Worm (Caenorhabditis elegans): ENCODE data around the gene F53F4.15.

F53F4.15 gene

DNA sequence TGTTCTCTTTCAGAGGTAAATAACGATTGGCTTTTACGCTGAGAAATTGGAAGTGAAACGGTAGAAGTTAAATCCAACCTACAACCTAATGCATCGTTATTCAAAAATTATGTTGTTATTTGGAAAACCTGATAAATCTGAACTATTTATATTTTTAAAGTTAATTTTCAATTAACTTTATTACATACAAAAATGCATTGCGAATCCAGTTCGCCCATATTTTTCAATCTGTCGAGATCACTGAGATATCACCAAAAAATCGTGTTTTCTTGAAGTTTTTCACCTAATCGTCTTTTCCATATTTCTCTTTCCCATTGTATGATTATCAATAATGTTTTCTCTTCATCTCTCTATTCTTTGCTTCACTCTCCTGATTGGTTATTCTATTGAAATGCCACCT is at the start of gene F53F4.15:
TSS of gene F53F4.15 (plus strand) at position 301 of the 400 bp plus-strand sequence.
- no peak for TF ChIP-seq nhr-76 (tag; optimal IDR thresholded peaks at IDR 0.05)
- TF ChIP-seq sptf-1 (tag; optimal IDR thresholded peaks at IDR 0.05) = no peak
- TF ChIP-seq mdl-1 (tag; optimal IDR thresholded peaks at IDR 0.05) = no peak
- no peak for TF ChIP-seq unc-30 (tag; optimal IDR thresholded peaks at IDR 0.05)
- no peak for TF ChIP-seq nhr-28 (tag; optimal IDR thresholded peaks at IDR 0.05)
- TF ChIP-seq alr-1 (tag; optimal IDR thresholded peaks at IDR 0.05; ENCODE audit: borderline replicate concordance) = no peak
- TF ChIP-seq sox-4 (tag; optimal IDR thresholded peaks at IDR 0.05) = no peak
- no peak for TF ChIP-seq sup-37 (GFP tag; optimal IDR thresholded peaks at IDR 0.05)
- TF ChIP-seq ceh-90 (tag; optimal IDR thresholded peaks at IDR 0.05) = no peak
- no peak for TF ChIP-seq hpl-2 (GFP tag; optimal IDR thresholded peaks at IDR 0.05)
- no peak for TF ChIP-seq nhr-237 (tag; optimal IDR thresholded peaks at IDR 0.05)
- no peak for TF ChIP-seq C04F5.9 (tag; optimal IDR thresholded peaks at IDR 0.05)
- TF ChIP-seq lin-13 (GFP tag; optimal IDR thresholded peaks at IDR 0.05) = no peak
- TF ChIP-seq dsc-1 (tag; optimal IDR thresholded peaks at IDR 0.05) = no peak
- no peak for TF ChIP-seq pqm-1 (tag; optimal IDR thresholded peaks at IDR 0.05)

DNA sequence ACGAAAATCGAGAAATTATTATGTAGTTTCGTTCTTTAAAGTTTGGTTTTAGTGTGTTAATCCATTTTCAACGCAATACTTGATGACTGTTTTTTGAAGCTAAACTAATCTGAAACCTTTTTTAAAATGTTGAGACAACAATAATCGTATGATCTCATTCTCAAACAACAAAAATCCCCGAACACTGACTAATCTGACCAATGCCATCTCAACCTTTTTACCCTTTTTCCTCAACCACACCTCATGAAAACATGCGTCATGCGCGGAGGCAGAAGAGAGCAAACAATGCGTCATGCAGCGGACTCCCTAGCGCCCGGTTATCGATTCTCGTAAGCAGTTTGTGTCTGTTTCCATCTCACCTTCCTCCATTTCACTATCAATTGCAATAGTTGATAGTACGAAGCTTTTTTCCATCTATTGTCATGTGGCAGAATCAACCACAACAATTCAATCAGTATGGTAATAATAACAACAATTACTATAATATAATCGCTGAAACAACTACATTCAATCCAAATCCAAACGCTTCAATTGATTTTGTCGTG is 49.0 kb upstream of the F53F4.15 start, which contains the start of gene C50B8.4:
TSS of gene C50B8.4 (plus strand) at position 299 of the 545 bp plus-strand sequence.
- TF ChIP-seq elt-2 (tag; optimal IDR thresholded peaks at IDR 0.05) = peak; percentile 45
- TF ChIP-seq efl-1 (optimal IDR thresholded peaks at IDR 0.05) = no peak
- no peak for TF ChIP-seq efl-1 (GFP tag; optimal IDR thresholded peaks at IDR 0.05 in 1 of 2)
- peak in 1 of 2 experiments; percentile 32 for TF ChIP-seq lin-35 (GFP tag; optimal IDR thresholded peaks at IDR 0.05)

DNA sequence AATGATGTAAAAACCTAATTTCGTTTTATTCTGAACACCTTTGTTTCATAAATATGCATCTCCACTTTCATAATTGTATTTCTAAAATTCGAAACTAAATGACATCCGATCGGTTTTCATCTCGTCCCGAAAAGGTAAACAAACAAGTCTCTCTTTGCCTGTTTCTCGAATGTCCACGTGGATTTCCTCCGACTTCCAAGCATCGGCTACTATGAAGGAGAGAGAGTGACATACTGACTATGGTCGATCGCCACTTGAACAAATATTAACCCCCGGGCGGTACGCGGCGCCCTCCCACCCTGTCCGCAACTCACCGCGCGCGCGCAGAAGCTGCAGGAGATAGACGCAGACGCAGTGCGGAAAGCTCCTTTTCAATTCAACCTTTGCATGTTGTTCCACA is 44.9 kb upstream of the F53F4.15 start:
- TF ChIP-seq lin-35 (GFP tag; optimal IDR thresholded peaks at IDR 0.05) (no peak), snu-23 (GFP tag; optimal IDR thresholded peaks at IDR 0.05) (no peak), ceh-90 (tag; optimal IDR thresholded peaks at IDR 0.05) (no peak), fkh-10 (GFP tag; optimal IDR thresholded peaks at IDR 0.05) (no peak), ceh-63 (GFP tag; optimal IDR thresholded peaks at IDR 0.05) (no peak), unc-130 (tag; optimal IDR thresholded peaks at IDR 0.05) (no peak), hlh-17 (GFP tag; optimal IDR thresholded peaks at IDR 0.05; ENCODE audit: borderline replicate concordance) (no peak), dsc-1 (tag; optimal IDR thresholded peaks at IDR 0.05) (no peak)

DNA sequence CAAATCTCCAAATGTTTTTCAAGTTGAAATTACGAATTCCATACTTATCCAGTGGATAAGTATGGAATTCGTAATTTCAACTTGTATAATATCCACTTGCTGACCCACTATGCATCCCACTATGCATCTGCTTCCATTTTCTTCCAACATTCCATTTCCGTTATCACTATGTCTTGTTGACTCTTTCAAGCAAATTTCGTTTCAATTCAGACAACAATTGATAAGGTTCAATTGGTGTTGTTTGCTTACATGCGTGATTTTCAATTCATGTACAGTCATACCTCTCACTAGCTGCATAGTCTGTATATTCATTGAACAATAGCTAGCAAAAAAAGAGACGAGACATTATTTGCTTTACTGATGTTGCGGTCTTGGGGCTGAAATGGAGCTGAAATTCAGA is 43.9 kb upstream of the F53F4.15 start:
- TF ChIP-seq nhr-12 (tag; optimal IDR thresholded peaks at IDR 0.05) (no peak), lin-39 (tag; optimal IDR thresholded peaks at IDR 0.05) (no peak), isw-1 (GFP tag; IDR thresholded peaks at IDR 0.05) (no peak), lsy-2 (tag; optimal IDR thresholded peaks at IDR 0.05) (no peak), nhr-19 (GFP tag; conservative IDR thresholded peaks at IDR 0.05) (no peak), jun-1 (tag; optimal IDR thresholded peaks at IDR 0.05) (peak; percentile 3), snu-23 (GFP tag; optimal IDR thresholded peaks at IDR 0.05) (no peak), pax-3 (tag; optimal IDR thresholded peaks at IDR 0.05) (no peak), efl-3 (GFP tag; optimal IDR thresholded peaks at IDR 0.05) (no peak), aha-1 (tag; optimal IDR thresholded peaks at IDR 0.05) (no peak), ceh-63 (GFP tag; optimal IDR thresholded peaks at IDR 0.05) (no peak), C04F5.9 (tag; optimal IDR thresholded peaks at IDR 0.05) (no peak), pqm-1 (tag; optimal IDR thresholded peaks at IDR 0.05) (peak; percentile 66), elt-2 (tag; optimal IDR thresholded peaks at IDR 0.05) (peak; percentile 62), blmp-1 (tag; optimal IDR thresholded peaks at IDR 0.05) (no peak), egl-27 (tag; optimal IDR thresholded peaks at IDR 0.05) (no peak), lin-35 (GFP tag; optimal IDR thresholded peaks at IDR 0.05) (peak in 1 of 2 experiments; percentile 43)

DNA sequence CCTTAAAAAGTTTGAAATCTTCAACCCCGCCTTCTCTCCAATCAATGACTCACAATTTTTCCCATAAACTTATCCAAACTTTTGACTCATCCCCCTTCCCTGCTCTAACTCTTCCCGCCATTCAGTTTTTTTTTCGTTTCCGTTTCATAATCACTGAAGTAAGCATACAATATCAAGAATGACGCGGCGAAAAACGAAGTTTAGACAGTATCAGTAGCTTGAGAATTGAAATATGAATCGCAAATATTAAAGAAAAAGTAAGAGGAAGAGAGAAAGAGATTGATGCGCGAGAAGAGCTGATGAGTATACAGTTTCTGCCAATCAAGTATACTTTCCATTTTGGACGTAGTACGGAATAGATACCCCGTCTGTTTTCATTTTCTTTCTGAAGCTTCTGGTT is 43.3 kb upstream of the F53F4.15 start:
- no peak for TF ChIP-seq ceh-8 (GFP tag; optimal IDR thresholded peaks at IDR 0.05)
- TF ChIP-seq nhr-85 (tag) = no peak
- no peak for TF ChIP-seq pax-3 (tag; optimal IDR thresholded peaks at IDR 0.05)
- TF ChIP-seq elt-2 (tag; optimal IDR thresholded peaks at IDR 0.05) = no peak
- TF ChIP-seq nhr-71 (tag; optimal IDR thresholded peaks at IDR 0.05) = no peak
- no peak for TF ChIP-seq nhr-77 (tag; optimal IDR thresholded peaks at IDR 0.05)
- no peak for TF ChIP-seq ztf-4 (tag; optimal IDR thresholded peaks at IDR 0.05)
- no peak for TF ChIP-seq alr-1 (tag; optimal IDR thresholded peaks at IDR 0.05; ENCODE audit: borderline replicate concordance)
- no peak for TF ChIP-seq unc-30 (tag; optimal IDR thresholded peaks at IDR 0.05)
- no peak for TF ChIP-seq dsc-1 (tag; optimal IDR thresholded peaks at IDR 0.05)
- no peak for TF ChIP-seq ceh-88 (GFP tag; IDR thresholded peaks at IDR 0.05)
- no peak for TF ChIP-seq nhr-76 (tag; optimal IDR thresholded peaks at IDR 0.05)
- TF ChIP-seq F16B12.6 (tag; optimal IDR thresholded peaks at IDR 0.05) = no peak

Measured in whole organism, L1 larva.